Worm (Caenorhabditis elegans) whole organism, L1 larva: ENCODE measurements around the gene set-26.

ENCODE experiments used
- ceh-82 ChIP-seq, 3 experiments: fragments of 150-350 bp in 1 of 3; sonication (generic microtip) in 2 of 3; optimal IDR thresholded peaks; 2 replicates each; lab custom pipeline; 2014 to 2017; ENCODE audit warnings: missing biosample characterization in 3 of 3, missing genetic modification characterization in 3 of 3
- ces-1 ChIP-seq: fragments of 150-350 bp; optimal IDR thresholded peaks from 2 replicates; lab custom pipeline; 2014; ENCODE audit warnings: missing biosample characterization, missing genetic modification reagents, missing genetic modification characterization
- fos-1 ChIP-seq: fragments of 150-350 bp; optimal IDR thresholded peaks from 2 replicates; lab custom pipeline; 2014; ENCODE audit warnings: missing biosample characterization, missing genetic modification characterization
- jun-1 ChIP-seq: fragments of 150-350 bp; optimal IDR thresholded peaks from 2 replicates; lab custom pipeline; 2014; ENCODE audit warnings: missing biosample characterization, missing genetic modification reagents, missing genetic modification characterization
- snu-23 ChIP-seq: sonication (generic microtip); optimal IDR thresholded peaks from 2 replicates; lab custom pipeline; 2016; ENCODE audit warnings: missing genetic modification characterization, missing compliant biosample characterization

DNA sequence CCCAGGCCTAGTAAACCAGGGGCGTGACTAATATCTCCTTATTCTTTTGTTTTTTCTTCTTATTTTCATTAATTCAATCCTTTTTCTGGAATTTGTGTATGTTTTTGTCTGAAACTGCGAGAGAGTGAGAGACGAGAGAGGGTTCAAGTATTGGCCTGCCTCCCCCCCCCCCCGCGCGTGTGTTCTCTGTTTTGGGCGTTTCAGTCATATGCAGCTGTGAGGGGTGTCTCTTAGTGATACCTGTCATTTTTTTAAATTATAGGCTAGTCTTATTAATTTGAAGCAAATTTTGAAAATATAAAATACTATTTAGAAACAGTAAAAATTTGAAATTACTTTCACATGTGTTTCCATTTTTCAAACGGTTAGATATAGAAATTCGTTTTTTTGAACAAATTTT is 3.8 kb upstream of the set-26 start:
- TF ChIP-seq snu-23 (GFP tag; lab: Kevin White, UChicago) (no peak), ceh-82 (tag; optimal IDR thresholded peaks at IDR 0.05; lab: Kevin White, UChicago) (no peak), fos-1 (no peak), ces-1 (GFP tag; lab: Kevin White, UChicago) (no peak), jun-1 (no peak)
